In the genomic region with DNA sequence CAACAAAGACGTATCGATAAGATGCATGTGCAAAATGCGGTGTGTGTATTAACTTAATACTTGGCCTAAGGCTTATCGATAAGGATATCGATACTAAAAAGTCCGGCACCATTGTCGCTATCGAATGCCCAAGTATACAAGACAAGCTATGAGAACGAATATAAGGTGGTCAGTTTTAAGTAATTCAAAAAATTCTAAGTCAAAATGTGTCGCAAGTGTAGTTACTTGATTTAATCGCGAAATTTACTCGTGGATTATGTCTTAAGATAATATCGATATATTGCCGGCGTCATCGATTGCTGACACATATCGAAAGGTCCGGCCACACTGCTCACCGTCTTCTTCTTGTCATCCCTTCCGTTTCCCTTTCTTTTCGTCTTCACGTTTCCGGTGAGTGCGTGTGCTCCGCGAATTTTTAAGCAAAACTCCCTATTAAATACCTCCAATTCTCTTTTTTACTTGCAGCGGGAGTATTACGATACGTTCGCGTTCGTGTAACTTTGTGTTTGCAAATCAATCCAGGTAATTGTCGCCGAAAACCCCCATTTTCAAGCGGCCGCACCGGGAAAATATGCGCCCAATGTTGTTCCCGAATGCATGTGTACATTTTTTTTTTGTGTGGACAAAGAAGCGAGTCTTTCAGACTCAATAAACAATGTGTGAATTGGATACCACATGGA, we compare ENCODE assay signal across 2 fruit fly cellular contexts.
TF ChIP-seq lines count a peak whose summit lies in the region.

A gene (plus strand): TSS at position 348 of the 680 bp plus-strand sequence.

TF ChIP-seq in whole organism, embryonic, 481 proteins besides CTCF, POLR2A, EP300 and RAD21 (continued from another document and continues in another):
- TF ChIP-seq tup (GFP tag; optimal IDR thresholded peaks at IDR 0.05; lab: Kevin White, UChicago) (no peak), CG15601 (tag; optimal IDR thresholded peaks at IDR 0.05; lab: Kevin White, UChicago) (peak; percentile 83), CG4730 (GFP tag; IDR thresholded peaks at IDR 0.05; lab: Robert Waterston, UW) (0 out of 2 replicates have a peak, but pooled peaks have one; percentile 25), CG16815 (GFP tag; optimal IDR thresholded peaks at IDR 0.05; lab: Kevin White, UChicago) (peak; percentile 64), CG5180 (GFP tag; optimal IDR thresholded peaks at IDR 0.05; lab: Kevin White, UChicago) (peak; percentile 84), Bdp1 (GFP tag; optimal IDR thresholded peaks at IDR 0.05; lab: Kevin White, UChicago) (peak; percentile 80), CG2199 (GFP tag; IDR thresholded peaks at IDR 0.05; lab: Robert Waterston, UW) (0 out of 3 replicates have a peak, but pooled peaks have one; percentile 51), CG17359 (tag; optimal IDR thresholded peaks at IDR 0.05; lab: Kevin White, UChicago) (peak; percentile 81), CG12219 (GFP tag; optimal IDR thresholded peaks at IDR 0.05; lab: Kevin White, UChicago) (peak; percentile 89), Rfx (GFP tag; IDR thresholded peaks at IDR 0.05; lab: Robert Waterston, UW) (peak; percentile 80), CG4360 (GFP tag; IDR thresholded peaks at IDR 0.05; lab: Robert Waterston, UW) (no peak), ind (GFP tag; optimal IDR thresholded peaks at IDR 0.05; lab: Kevin White, UChicago) (peak; percentile 72), Atf-2 (GFP tag; optimal IDR thresholded peaks at IDR 0.05; lab: Kevin White, UChicago) (peak; percentile 84), BEAF-32 (GFP tag; optimal IDR thresholded peaks at IDR 0.05; lab: Kevin White, UChicago) (peak; percentile 98), Hr39 (optimal IDR thresholded peaks at IDR 0.05; lab: Kevin White, UChicago) (no peak), CG8359 (GFP tag; optimal IDR thresholded peaks at IDR 0.05; lab: Kevin White, UChicago; ENCODE audit: borderline replicate concordance) (peak; percentile 85), CG4617 (GFP tag; optimal IDR thresholded peaks at IDR 0.05; lab: Kevin White, UChicago; ENCODE audit: borderline replicate concordance) (peak; percentile 57), CG7963 (GFP tag; IDR thresholded peaks at IDR 0.05; lab: Robert Waterston, UW; ENCODE audit: partially characterized antibody) (peak; percentile 78), klu (GFP tag; IDR thresholded peaks at IDR 0.05; lab: Robert Waterston, UW) (peak; percentile 17; the same call in 1 of the 2 replicates), CG7372 (GFP tag; IDR thresholded peaks at IDR 0.05; lab: Robert Waterston, UW) (peak; percentile 41), Oli (tag; optimal IDR thresholded peaks at IDR 0.05; lab: Kevin White, UChicago) (peak; percentile 80), yki (optimal IDR thresholded peaks at IDR 0.05; lab: Kevin White, UChicago) (no peak), CG12236 (GFP tag; optimal IDR thresholded peaks at IDR 0.05; lab: Kevin White, UChicago) (peak; percentile 88), Ptx1 (GFP tag; IDR thresholded peaks at IDR 0.05; lab: Robert Waterston, UW) (peak; percentile 61), CG17802 (tag; optimal IDR thresholded peaks at IDR 0.05; lab: Kevin White, UChicago) (peak; percentile 74), Atf6 (GFP tag; IDR thresholded peaks at IDR 0.05; lab: Robert Waterston, UW) (peak; percentile 61; the same call in 1 of the 2 replicates), CG1647 (GFP tag; optimal IDR thresholded peaks at IDR 0.05; lab: Kevin White, UChicago) (peak; percentile 48), trem (tag; optimal IDR thresholded peaks at IDR 0.05; lab: Kevin White, UChicago) (peak; percentile 83), fd64A (GFP tag; optimal IDR thresholded peaks at IDR 0.05; lab: Kevin White, UChicago) (peak; percentile 95), Xrp1 (GFP tag; IDR thresholded peaks at IDR 0.05; lab: Robert Waterston, UW) (0 out of 2 replicates have a peak, but pooled peaks have one; percentile 6), mirr (GFP tag; optimal IDR thresholded peaks at IDR 0.05; lab: Kevin White, UChicago) (peak; percentile 95), CG16863 (GFP tag; optimal IDR thresholded peaks at IDR 0.05; lab: Kevin White, UChicago) (peak; percentile 83), HLH54F (GFP tag; optimal IDR thresholded peaks at IDR 0.05; lab: Kevin White, UChicago) (peak; percentile 85), CG11696 (GFP tag; IDR thresholded peaks at IDR 0.05; lab: Robert Waterston, UW) (peak; percentile 62; the same call in 1 of the 2 replicates), pum (GFP tag; optimal IDR thresholded peaks at IDR 0.05; lab: Kevin White, UChicago) (peak; percentile 53), CG8388 (GFP tag; optimal IDR thresholded peaks at IDR 0.05; lab: Kevin White, UChicago) (peak; percentile 74), gcm2 (GFP tag; optimal IDR thresholded peaks at IDR 0.05; lab: Kevin White, UChicago) (peak; percentile 76), CG7745 (tag; optimal IDR thresholded peaks at IDR 0.05; lab: Kevin White, UChicago) (peak; percentile 44), ewg (GFP tag; optimal IDR thresholded peaks at IDR 0.05; lab: Kevin White, UChicago) (peak; percentile 84), HLHmδ (GFP tag; optimal IDR thresholded peaks at IDR 0.05; lab: Kevin White, UChicago) (peak; percentile 98), HmgZ (tag; optimal IDR thresholded peaks at IDR 0.05; lab: Kevin White, UChicago) (peak; percentile 81), CG2129 (GFP tag; IDR thresholded peaks at IDR 0.05; lab: Robert Waterston, UW; ENCODE audit: partially characterized antibody) (peak; percentile 85), CG6813 (GFP tag; optimal IDR thresholded peaks at IDR 0.05; lab: Kevin White, UChicago) (peak; percentile 96), Hmr (GFP tag; optimal IDR thresholded peaks at IDR 0.05; lab: Kevin White, UChicago) (peak; percentile 97), CG1602 (GFP tag; optimal IDR thresholded peaks at IDR 0.05; lab: Kevin White, UChicago) (peak; percentile 40), cad (GFP tag; optimal IDR thresholded peaks at IDR 0.05; lab: Kevin White, UChicago) (no peak), bowl (GFP tag; IDR thresholded peaks at IDR 0.05; lab: Robert Waterston, UW) (0 out of 2 replicates have a peak, but pooled peaks have one; percentile 22), CG6765 (GFP tag; optimal IDR thresholded peaks at IDR 0.05; lab: Kevin White, UChicago) (peak; percentile 97), CG13296 (GFP tag; optimal IDR thresholded peaks at IDR 0.05; lab: Kevin White, UChicago) (peak; percentile 95), fru (optimal IDR thresholded peaks at IDR 0.05; lab: Kevin White, UChicago) (no peak), NFAT (GFP tag; IDR thresholded peaks at IDR 0.05; lab: Robert Waterston, UW) (peak; percentile 85), onecut (GFP tag; IDR thresholded peaks at IDR 0.05; lab: Robert Waterston, UW) (peak; percentile 92), CG15269 (tag; optimal IDR thresholded peaks at IDR 0.05; lab: Kevin White, UChicago) (peak; percentile 78), CG6272 (GFP tag; IDR thresholded peaks at IDR 0.05; lab: Robert Waterston, UW) (peak; percentile 63; the same call in 1 of the 2 replicates), CG4404 (GFP tag; IDR thresholded peaks at IDR 0.05; lab: Robert Waterston, UW) (0 out of 2 replicates have a peak, but pooled peaks have one; percentile 39), CG2678 (tag; optimal IDR thresholded peaks at IDR 0.05; lab: Kevin White, UChicago) (peak; percentile 80), peb (GFP tag; IDR thresholded peaks at IDR 0.05; lab: Robert Waterston, UW) (peak; percentile 22; the same call in 1 of the 2 replicates), CG7271 (tag; optimal IDR thresholded peaks at IDR 0.05; lab: Kevin White, UChicago) (peak; percentile 95)

TF ChIP-seq in whole organism, prepupa, 60 proteins besides CTCF, POLR2A, EP300 and RAD21 (continued from another document):
- TF ChIP-seq salr (GFP tag; optimal IDR thresholded peaks at IDR 0.05; lab: Kevin White, UChicago) (peak; percentile 38 to 81), Sox102F (GFP tag; optimal IDR thresholded peaks at IDR 0.05; lab: Kevin White, UChicago) (peak; percentile 88), Sox14 (GFP tag; optimal IDR thresholded peaks at IDR 0.05; lab: Kevin White, UChicago) (peak; percentile 79), CG1621 (tag; optimal IDR thresholded peaks at IDR 0.05; lab: Kevin White, UChicago) (peak; percentile 73), dsx (GFP tag; optimal IDR thresholded peaks at IDR 0.05; lab: Kevin White, UChicago; ENCODE audit: poor library complexity, severe bottlenecking) (peak; percentile 17), CG6854 (GFP tag; optimal IDR thresholded peaks at IDR 0.05; lab: Kevin White, UChicago) (peak; percentile 98), CG6163 (GFP tag; IDR thresholded peaks at IDR 0.05; lab: Robert Waterston, UW) (peak; percentile 89), fd59A (GFP tag; optimal IDR thresholded peaks at IDR 0.05; lab: Kevin White, UChicago) (peak; percentile 74), Hr38 (GFP tag; optimal IDR thresholded peaks at IDR 0.05; lab: Kevin White, UChicago) (no peak), net (GFP tag; optimal IDR thresholded peaks at IDR 0.05; lab: Kevin White, UChicago) (peak; percentile 89), Gug (GFP tag; IDR thresholded peaks at IDR 0.05; lab: Robert Waterston, UW) (no peak), CG9139 (GFP tag; optimal IDR thresholded peaks at IDR 0.05; lab: Kevin White, UChicago) (peak; percentile 89)
TF ChIP-seq in whole organism, prepupa: peak in this region for 53.
